Fruit fly (Drosophila melanogaster) whole organism, embryonic: ENCODE measurements around the gene CG1785.

Experiments
- CG10321 ChIP-seq: fragments of 200-800 bp; sonication (Bioruptor generic); IDR thresholded peaks from 2 replicates; pipeline ENCODE4 v1.3.6; 2022; ENCODE audit warnings: missing biosample characterization, missing genetic modification characterization
- CG10366 ChIP-seq: fragments of 200-800 bp; sonication (Bioruptor generic); IDR thresholded peaks from 2 replicates; pipeline ENCODE4 v1.3.6; 2022; ENCODE audit warnings: missing biosample characterization, missing genetic modification characterization
- CG12391 ChIP-seq: fragments of 200-800 bp; sonication (Bioruptor generic); optimal IDR thresholded peaks from 3 replicates; lab custom pipeline; 2018; ENCODE audit warnings: missing biosample characterization, mild to moderate bottlenecking, missing genetic modification characterization, moderate library complexity
- CG13123 ChIP-seq: fragments of 200-800 bp; sonication (Bioruptor generic); optimal IDR thresholded peaks from 2 replicates; lab custom pipeline; 2016; ENCODE audit warnings: missing biosample characterization, missing genetic modification characterization
- CG13424 ChIP-seq: fragments of 200-800 bp; sonication (Bioruptor generic); optimal IDR thresholded peaks from 2 replicates; lab custom pipeline; 2019; ENCODE audit warnings: missing biosample characterization, mild to moderate bottlenecking, missing genetic modification characterization, moderate library complexity
- CG13894 ChIP-seq: fragments of 200-800 bp; sonication (Bioruptor generic); optimal IDR thresholded peaks from 3 replicates; lab custom pipeline; 2018; ENCODE audit warnings: missing biosample characterization, mild to moderate bottlenecking, missing genetic modification characterization, moderate library complexity
- CG16815 ChIP-seq: fragments of 200-800 bp; sonication (Bioruptor generic); optimal IDR thresholded peaks from 3 replicates; lab custom pipeline; 2017; ENCODE audit warnings: missing biosample characterization, mild to moderate bottlenecking, missing genetic modification characterization
- CG17361 ChIP-seq: fragments of 200-800 bp; sonication (Bioruptor generic); IDR thresholded peaks from 3 replicates; pipeline ENCODE4 v1.3.6; 2022; ENCODE audit warnings: missing biosample characterization, missing genetic modification characterization
- CG17829 ChIP-seq: fragments of 200-800 bp; optimal IDR thresholded peaks from 2 replicates; lab custom pipeline; 2019; ENCODE audit warnings: missing biosample characterization, mild to moderate bottlenecking, missing genetic modification characterization, moderate library complexity
- CG2678 ChIP-seq: fragments of 200-800 bp; sonication (Bioruptor generic); optimal IDR thresholded peaks from 3 replicates; lab custom pipeline; 2019; ENCODE audit warnings: missing biosample characterization, mild to moderate bottlenecking, missing genetic modification characterization, moderate library complexity
- CG2712 ChIP-seq: fragments of 200-800 bp; optimal IDR thresholded peaks from 3 replicates; lab custom pipeline; 2019; ENCODE audit warnings: missing biosample characterization, mild to moderate bottlenecking, missing genetic modification characterization, moderate library complexity
- CG30403 ChIP-seq: fragments of 200-800 bp; sonication (Bioruptor generic); optimal IDR thresholded peaks from 3 replicates; lab custom pipeline; 2016; ENCODE audit warnings: missing biosample characterization, missing genetic modification characterization
- CG31365 ChIP-seq: fragments of 200-800 bp; sonication (Bioruptor generic); optimal IDR thresholded peaks from 2 replicates; lab custom pipeline; 2018; ENCODE audit warnings: missing biosample characterization, mild to moderate bottlenecking, missing genetic modification characterization
- CG31441 ChIP-seq: fragments of 200-800 bp; sonication (Bioruptor generic); IDR thresholded peaks from 2 replicates; pipeline ENCODE4 v1.3.6; 2022; ENCODE audit warnings: missing biosample characterization, missing genetic modification characterization
- CG4730 ChIP-seq: fragments of 200-800 bp; sonication (Bioruptor generic); IDR thresholded peaks from 2 replicates; pipeline ENCODE4 v1.3.6; 2022; ENCODE audit warnings: missing biosample characterization, missing genetic modification characterization
- CG6272 ChIP-seq: fragments of 200-800 bp; sonication (Bioruptor generic); IDR thresholded peaks from 2 replicates; pipeline ENCODE4 v1.3.6; 2022; ENCODE audit warnings: missing biosample characterization, missing genetic modification characterization
- CG6854 ChIP-seq: fragments of 200-800 bp; sonication (Bioruptor generic); optimal IDR thresholded peaks from 3 replicates; lab custom pipeline; 2017; ENCODE audit warnings: missing biosample characterization, mild to moderate bottlenecking, missing genetic modification characterization
- CG9727 ChIP-seq: fragments of 200-800 bp; sonication (Bioruptor generic); optimal IDR thresholded peaks from 3 replicates; lab custom pipeline; 2017; ENCODE audit warnings: missing biosample characterization, mild to moderate bottlenecking, missing genetic modification characterization
- Dip3 ChIP-seq: fragments of 200-800 bp; sonication (Bioruptor generic); optimal IDR thresholded peaks from 3 replicates; lab custom pipeline; 2016; ENCODE audit warnings: missing biosample characterization, missing genetic modification characterization
- E2f2 ChIP-seq: fragments of 200-800 bp; sonication (Bioruptor generic); IDR thresholded peaks from 2 replicates; pipeline ENCODE4 v1.3.6; 2022; ENCODE audit warnings: missing biosample characterization, missing genetic modification characterization
- Elba2 ChIP-seq: fragments of 200-800 bp; sonication (Bioruptor generic); optimal IDR thresholded peaks from 3 replicates; lab custom pipeline; 2016; ENCODE audit warnings: missing biosample characterization, missing genetic modification characterization
- HLH4C ChIP-seq: fragments of 200-800 bp; sonication (Bioruptor generic); IDR thresholded peaks from 3 replicates; pipeline ENCODE4 v1.3.6; 2022; ENCODE audit warnings: missing biosample characterization, missing genetic modification characterization; ENCODE audit not compliant: partially characterized antibody
- HmgZ ChIP-seq: fragments of 200-800 bp; sonication (Bioruptor generic); optimal IDR thresholded peaks from 2 replicates; lab custom pipeline; 2018; ENCODE audit warnings: missing biosample characterization, mild to moderate bottlenecking, missing genetic modification characterization
- Hmr ChIP-seq: fragments of 200-800 bp; sonication (Bioruptor generic); optimal IDR thresholded peaks from 3 replicates; lab custom pipeline; 2017; ENCODE audit warnings: mild to moderate bottlenecking, missing biosample characterization, missing genetic modification reagents, missing genetic modification characterization
- Oli ChIP-seq: fragments of 200-800 bp; sonication (Bioruptor generic); optimal IDR thresholded peaks from 2 replicates; lab custom pipeline; 2018; ENCODE audit warnings: missing biosample characterization, mild to moderate bottlenecking, missing genetic modification characterization, moderate library complexity
- Optix ChIP-seq: fragments of 200-800 bp; sonication (Bioruptor generic); IDR thresholded peaks from 3 replicates; pipeline ENCODE4 v1.3.6; 2022; ENCODE audit warnings: missing biosample characterization, missing genetic modification characterization
- PHDP ChIP-seq: fragments of 200-800 bp; sonication (Bioruptor generic); optimal IDR thresholded peaks from 3 replicates; lab custom pipeline; 2018; ENCODE audit warnings: missing biosample characterization, mild to moderate bottlenecking, missing genetic modification characterization, moderate library complexity
- Sox100B ChIP-seq: fragments of 200-800 bp; sonication (Bioruptor generic); optimal IDR thresholded peaks from 3 replicates; lab custom pipeline; 2018; ENCODE audit warnings: missing biosample characterization, mild to moderate bottlenecking, missing genetic modification characterization
- Sox102F ChIP-seq: fragments of 200-800 bp; sonication (Bioruptor generic); optimal IDR thresholded peaks from 2 replicates; lab custom pipeline; 2018; ENCODE audit warnings: missing biosample characterization, mild to moderate bottlenecking, missing genetic modification characterization, moderate library complexity
- Ssrp ChIP-seq: fragments of 200-800 bp; sonication (Bioruptor generic); optimal IDR thresholded peaks from 2 replicates; lab custom pipeline; 2018; ENCODE audit warnings: missing biosample characterization, mild to moderate bottlenecking, missing genetic modification characterization, moderate library complexity
- Xrp1 ChIP-seq: fragments of 200-800 bp; sonication (Bioruptor generic); IDR thresholded peaks from 2 replicates; pipeline ENCODE4 v1.3.6; 2022; ENCODE audit warnings: missing biosample characterization, missing genetic modification characterization
- ab ChIP-seq: fragments of 200-800 bp; sonication (Bioruptor generic); optimal IDR thresholded peaks from 2 replicates; lab custom pipeline; 2016; ENCODE audit warnings: missing biosample characterization, missing genetic modification characterization
- bowl ChIP-seq: fragments of 200-800 bp; sonication (Bioruptor generic); IDR thresholded peaks from 2 replicates; pipeline ENCODE4 v1.3.6; 2022; ENCODE audit warnings: missing biosample characterization, missing genetic modification characterization
- ci ChIP-seq: fragments of 200-800 bp; sonication (Bioruptor generic); IDR thresholded peaks from 3 replicates; pipeline ENCODE4 v1.3.6; 2022; ENCODE audit warnings: missing biosample characterization, missing genetic modification characterization
- dmrt99B ChIP-seq: fragments of 200-800 bp; sonication (Bioruptor generic); optimal IDR thresholded peaks from 2 replicates; lab custom pipeline; 2018; ENCODE audit warnings: missing biosample characterization, mild to moderate bottlenecking, missing genetic modification characterization, moderate library complexity
- en ChIP-seq: fragments of 200-800 bp; sonication (Bioruptor generic); optimal IDR thresholded peaks from 2 replicates; lab custom pipeline; 2016; ENCODE audit warnings: missing biosample characterization, missing genetic modification characterization
- fd64A ChIP-seq: fragments of 200-800 bp; sonication (Bioruptor generic); optimal IDR thresholded peaks from 3 replicates; lab custom pipeline; 2018; ENCODE audit warnings: missing biosample characterization, mild to moderate bottlenecking, missing genetic modification characterization
- fd96Cb ChIP-seq: fragments of 200-800 bp; sonication (Bioruptor generic); optimal IDR thresholded peaks from 2 replicates; lab custom pipeline; 2018; ENCODE audit warnings: missing biosample characterization, mild to moderate bottlenecking, missing genetic modification characterization, moderate library complexity
- grn ChIP-seq: fragments of 200-800 bp; sonication (Bioruptor generic); optimal IDR thresholded peaks from 3 replicates; lab custom pipeline; 2017; ENCODE audit warnings: missing biosample characterization, missing genetic modification characterization
- h ChIP-seq: fragments of >200 bp; optimal IDR thresholded peaks from 2 replicates; lab custom pipeline; 2017
- hth ChIP-seq: fragments of >200 bp; optimal IDR thresholded peaks from 2 replicates; lab custom pipeline; 2017; ENCODE audit warnings: inconsistent platforms
- lola ChIP-seq, 3 experiments: fragments of >200 bp in 2 of 3; fragments of 200-800 bp in 1 of 3; sonication (Bioruptor generic) in 1 of 3; optimal IDR thresholded peaks; 2 replicates each; lab custom pipeline; 2017 to 2019; ENCODE audit warnings: missing biosample characterization in 3 of 3, missing genetic modification characterization in 3 of 3, mild to moderate bottlenecking in 1 of 3, moderate library complexity in 1 of 3
- peb ChIP-seq: fragments of 200-800 bp; sonication (Bioruptor generic); IDR thresholded peaks from 2 replicates; pipeline ENCODE4 v1.3.6; 2022; ENCODE audit warnings: missing biosample characterization, missing genetic modification characterization
- row ChIP-seq: fragments of 200-800 bp; sonication (Bioruptor generic); IDR thresholded peaks from 3 replicates; pipeline ENCODE4 v1.3.6; 2022; ENCODE audit warnings: missing biosample characterization, missing genetic modification characterization
- shn ChIP-seq: fragments of 200-800 bp; sonication (Bioruptor generic); optimal IDR thresholded peaks from 3 replicates; lab custom pipeline; 2016; ENCODE audit warnings: missing biosample characterization, missing genetic modification characterization
- sr ChIP-seq: fragments of 200-800 bp; sonication (Bioruptor generic); IDR thresholded peaks from 3 replicates; pipeline ENCODE4 v1.3.6; 2022; ENCODE audit warnings: missing biosample characterization, missing genetic modification characterization
- tna ChIP-seq: fragments of 200-800 bp; sonication (Bioruptor generic); IDR thresholded peaks from 2 replicates; pipeline ENCODE4 v1.3.6; 2022; ENCODE audit warnings: missing biosample characterization, missing genetic modification characterization; ENCODE audit not compliant: partially characterized antibody

CG1785 gene

DNA sequence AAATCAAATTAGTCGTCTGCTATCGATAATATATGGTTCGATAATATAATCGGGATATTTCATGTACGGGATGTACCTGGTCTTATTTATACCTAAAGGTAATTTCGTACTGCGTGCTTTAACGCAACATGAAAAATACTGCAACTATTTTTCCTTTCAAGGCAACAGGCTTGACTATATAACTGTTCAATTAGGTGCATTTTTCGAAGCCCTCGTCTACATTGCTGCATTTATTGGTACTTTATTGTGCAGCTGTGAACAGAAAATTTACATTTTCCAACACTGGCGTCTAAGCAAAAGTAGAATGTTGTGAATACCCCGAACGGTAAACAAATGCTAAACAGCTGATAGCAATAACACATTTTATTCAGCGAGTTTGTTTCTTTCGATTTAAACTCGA lies 24.7 kb upstream of the CG1785 start, which contains the start of the genes Ppt1 and Ogg1 (continued):
- no peak for TF ChIP-seq hth
- no peak for TF ChIP-seq Ssrp
- TF ChIP-seq dmrt99B (tag; lab: Kevin White, UChicago), result peak; percentile 27
- peak; percentile 56 for TF ChIP-seq shn (GFP tag; lab: Kevin White, UChicago)
- TF ChIP-seq tna, result no peak
- peak; percentile 34 for TF ChIP-seq CG9727 (GFP tag; lab: Kevin White, UChicago)
- no peak for TF ChIP-seq sr (GFP tag; lab: Robert Waterston, UW)
- no peak for TF ChIP-seq CG6272 (GFP tag; lab: Robert Waterston, UW)
- TF ChIP-seq fd64A (GFP tag; lab: Kevin White, UChicago), result no peak
- TF ChIP-seq CG10366, result no peak
- TF ChIP-seq ab (GFP tag; lab: Kevin White, UChicago), result no peak

dm6 chrX:8693520-8693919 lies 21.2 kb upstream of the CG1785 start, which contains the start of gene CG11294:
TSS of gene CG11294 (minus strand) at chrX:8693620.
- TF ChIP-seq h (lab: Kevin White, UChicago) (no peak), en (GFP tag; lab: Kevin White, UChicago) (no peak), ci (GFP tag; lab: Robert Waterston, UW) (no peak)

dm6 chrX:8694066-8694822 lies 20.5 kb upstream of the CG1785 start:
- 0 out of 3 replicates have a peak, but pooled peaks have one; percentile 16 for TF ChIP-seq row (GFP tag; lab: Robert Waterston, UW)
- no peak for TF ChIP-seq Elba2 (GFP tag; lab: Kevin White, UChicago)
- peak; percentile 58; the same call in 2 of the 3 replicates for TF ChIP-seq CG17361 (GFP tag; lab: Robert Waterston, UW)
- peak; percentile 50 for TF ChIP-seq dmrt99B (tag; lab: Kevin White, UChicago)
- peak; percentile 56 for TF ChIP-seq CG2678 (tag; lab: Kevin White, UChicago)
- peak; percentile 18 for TF ChIP-seq Hmr (GFP tag; lab: Kevin White, UChicago)
- peak in 1 of 3 experiments; percentile 6 for TF ChIP-seq lola (GFP tag; optimal IDR thresholded peaks at IDR 0.05; lab: Kevin White, UChicago)
- no peak for TF ChIP-seq bowl (GFP tag; lab: Robert Waterston, UW)
- peak; percentile 28 for TF ChIP-seq Oli (tag; lab: Kevin White, UChicago)
- TF ChIP-seq CG13424 (tag; lab: Kevin White, UChicago), result peak; percentile 25
- no peak for TF ChIP-seq CG17829 (tag; lab: Kevin White, UChicago)
- TF ChIP-seq E2f2, result no peak
- TF ChIP-seq CG6854 (GFP tag; lab: Kevin White, UChicago), result no peak
- peak; percentile 18 for TF ChIP-seq CG12391 (tag; lab: Kevin White, UChicago)
- TF ChIP-seq fd96Cb (tag; lab: Kevin White, UChicago), result peak; percentile 6
- TF ChIP-seq CG13894 (tag; lab: Kevin White, UChicago), result no peak
- TF ChIP-seq CG2712 (tag; lab: Kevin White, UChicago), result peak; percentile 39
- TF ChIP-seq Sox100B (GFP tag; lab: Kevin White, UChicago), result peak; percentile 31
- TF ChIP-seq CG16815 (GFP tag; lab: Kevin White, UChicago), result no peak
- no peak for TF ChIP-seq Dip3 (GFP tag; lab: Kevin White, UChicago)
- TF ChIP-seq CG31365 (tag; lab: Kevin White, UChicago), result no peak
- TF ChIP-seq CG30403 (GFP tag; lab: Kevin White, UChicago), result peak; percentile 11
- peak; percentile 6 for TF ChIP-seq PHDP (tag; lab: Kevin White, UChicago)
- no peak for TF ChIP-seq Optix (GFP tag; lab: Robert Waterston, UW)
- no peak for TF ChIP-seq grn (GFP tag; lab: Kevin White, UChicago)
- TF ChIP-seq peb (GFP tag; lab: Robert Waterston, UW), result no peak
- TF ChIP-seq CG10321 (GFP tag; lab: Robert Waterston, UW), result 0 out of 2 replicates have a peak, but pooled peaks have one; percentile 8
- no peak for TF ChIP-seq CG4730 (GFP tag; lab: Robert Waterston, UW)
- peak; percentile 14; the same call in 1 of the 2 replicates for TF ChIP-seq CG31441 (GFP tag; lab: Robert Waterston, UW)
- no peak for TF ChIP-seq HmgZ (tag; lab: Kevin White, UChicago)
- 0 out of 2 replicates have a peak, but pooled peaks have one; percentile 8 for TF ChIP-seq Xrp1 (GFP tag; lab: Robert Waterston, UW)
- no peak for TF ChIP-seq CG13123 (GFP tag; lab: Kevin White, UChicago)
- TF ChIP-seq Sox102F, result peak; percentile 5
- TF ChIP-seq HLH4C, result no peak
